Fruit fly (Drosophila melanogaster) whole organism, pupa: ENCODE results near the gene CG9391.

Source experiments
- CG10348 ChIP-seq: fragments of 200-800 bp; sonication (Bioruptor generic); IDR thresholded peaks from 2 replicates; pipeline ENCODE4 v1.3.6; 2022; ENCODE audit warnings: missing biosample characterization, missing genetic modification characterization
- CG12605 ChIP-seq: fragments of 200-800 bp; sonication (Bioruptor generic); IDR thresholded peaks from 2 replicates; pipeline ENCODE4 v1.3.6; 2022; ENCODE audit warnings: missing biosample characterization, missing genetic modification characterization
- CG13204 ChIP-seq: fragments of 200-800 bp; sonication (Bioruptor generic); optimal IDR thresholded peaks from 2 replicates; lab custom pipeline; 2018; ENCODE audit warnings: missing biosample characterization, mild to moderate bottlenecking, missing genetic modification characterization, moderate library complexity
- CG14655 ChIP-seq: fragments of 200-800 bp; sonication (Bioruptor generic); optimal IDR thresholded peaks from 3 replicates; lab custom pipeline; 2017; ENCODE audit warnings: mild to moderate bottlenecking, missing biosample characterization, missing genetic modification reagents, missing genetic modification characterization
- CG15710 ChIP-seq: fragments of 200-800 bp; sonication (Bioruptor generic); optimal IDR thresholded peaks from 2 replicates; lab custom pipeline; 2018; ENCODE audit warnings: missing biosample characterization, mild to moderate bottlenecking, missing genetic modification characterization, moderate library complexity
- CG17806 ChIP-seq: fragments of 200-800 bp; sonication (Bioruptor generic); optimal IDR thresholded peaks from 2 replicates; lab custom pipeline; 2018; ENCODE audit warnings: missing biosample characterization, mild to moderate bottlenecking, missing genetic modification characterization, moderate library complexity
- CG32121 ChIP-seq: fragments of 200-800 bp; sonication (Bioruptor generic); IDR thresholded peaks from 2 replicates; pipeline ENCODE4 v1.3.6; 2022; ENCODE audit warnings: missing biosample characterization, missing genetic modification characterization
- CG34367 ChIP-seq: fragments of 200-800 bp; sonication (Bioruptor generic); optimal IDR thresholded peaks from 2 replicates; lab custom pipeline; 2018; ENCODE audit warnings: missing biosample characterization, mild to moderate bottlenecking, missing genetic modification characterization
- CG4496 ChIP-seq: fragments of 200-800 bp; sonication (Bioruptor generic); IDR thresholded peaks from 3 replicates; pipeline ENCODE4 v1.3.6; 2022; ENCODE audit warnings: missing biosample characterization, missing genetic modification characterization
- CG8159 ChIP-seq: fragments of 200-800 bp; sonication (Bioruptor generic); optimal IDR thresholded peaks from 3 replicates; lab custom pipeline; 2018; ENCODE audit warnings: missing biosample characterization, mild to moderate bottlenecking, missing genetic modification characterization, moderate library complexity
- CG8301 ChIP-seq: fragments of 200-800 bp; sonication (Bioruptor generic); optimal IDR thresholded peaks from 2 replicates; lab custom pipeline; 2018; ENCODE audit warnings: missing biosample characterization, mild to moderate bottlenecking, missing genetic modification characterization
- CG9948 ChIP-seq: fragments of 200-800 bp; sonication (Bioruptor generic); optimal IDR thresholded peaks from 2 replicates; lab custom pipeline; 2018; ENCODE audit warnings: missing biosample characterization, mild to moderate bottlenecking, missing genetic modification characterization, moderate library complexity
- D1 ChIP-seq: fragments of 200-800 bp; sonication (Bioruptor generic); optimal IDR thresholded peaks from 2 replicates; lab custom pipeline; 2018; ENCODE audit warnings: missing biosample characterization, mild to moderate bottlenecking, missing genetic modification characterization, moderate library complexity
- EcR ChIP-seq: fragments of 200-800 bp; sonication (Bioruptor generic); optimal IDR thresholded peaks from 3 replicates; lab custom pipeline; 2019; ENCODE audit warnings: missing biosample characterization, missing genetic modification characterization, mild to moderate bottlenecking, moderate library complexity, missing genetic modification reagents
- Ets98B ChIP-seq: fragments of 200-800 bp; sonication (Bioruptor generic); IDR thresholded peaks from 2 replicates; pipeline ENCODE4 v1.3.6; 2022; ENCODE audit warnings: missing biosample characterization, missing genetic modification characterization
- Pif1A ChIP-seq: fragments of 200-800 bp; sonication (Bioruptor generic); optimal IDR thresholded peaks from 3 replicates; lab custom pipeline; 2016; ENCODE audit warnings: missing biosample characterization, missing genetic modification characterization
- Pif1B ChIP-seq: fragments of 200-800 bp; sonication (Bioruptor generic); optimal IDR thresholded peaks from 3 replicates; lab custom pipeline; 2016; ENCODE audit warnings: missing biosample characterization, missing genetic modification characterization
- Snoo ChIP-seq: fragments of 200-800 bp; sonication (Bioruptor generic); optimal IDR thresholded peaks from 3 replicates; lab custom pipeline; 2017; ENCODE audit warnings: missing biosample characterization, mild to moderate bottlenecking, missing genetic modification characterization, inconsistent platforms
- fd96Ca ChIP-seq: fragments of 200-800 bp; sonication (Bioruptor generic); IDR thresholded peaks from 3 replicates; pipeline ENCODE4 v1.3.6; 2022; ENCODE audit warnings: missing biosample characterization, missing genetic modification characterization
- gl ChIP-seq: fragments of 200-800 bp; sonication (Bioruptor generic); optimal IDR thresholded peaks from 2 replicates; lab custom pipeline; 2018; ENCODE audit warnings: missing biosample characterization, mild to moderate bottlenecking, missing genetic modification characterization
- rn ChIP-seq: fragments of 200-800 bp; sonication (Bioruptor generic); IDR thresholded peaks from 2 replicates; pipeline ENCODE4 v1.3.6; 2022; ENCODE audit warnings: missing biosample characterization, missing genetic modification characterization

Gene CG9391

DNA sequence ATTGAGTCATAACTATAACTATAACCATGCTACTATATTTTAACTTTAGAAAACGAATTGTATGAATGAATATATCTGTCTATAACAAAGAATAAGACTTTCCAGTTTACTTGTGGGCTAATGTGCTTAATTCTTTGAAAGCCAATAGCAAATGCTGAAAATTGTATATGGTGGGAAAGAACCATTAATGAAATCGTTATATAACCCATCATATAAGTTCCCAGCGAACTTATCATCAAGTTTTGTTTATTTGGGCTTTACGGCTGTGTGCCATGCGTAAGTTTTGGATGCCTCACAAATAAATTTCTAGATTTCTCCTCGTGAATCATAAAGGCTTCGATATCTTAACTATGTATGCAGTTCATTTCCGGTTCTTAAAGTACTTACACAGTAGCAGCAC is 15.7 kb upstream of the CG9391 start:
- no peak for TF ChIP-seq Pif1A
- TF ChIP-seq CG32121 (GFP tag; lab: Robert Waterston, UW): no peak
- no peak for TF ChIP-seq EcR (GFP tag; lab: Kevin White, UChicago)
- TF ChIP-seq Pif1B (GFP tag; lab: Kevin White, UChicago): no peak
- no peak for TF ChIP-seq CG10348 (GFP tag; lab: Robert Waterston, UW)
- no peak for TF ChIP-seq CG8159 (tag; lab: Kevin White, UChicago)
- TF ChIP-seq CG15710 (tag; lab: Kevin White, UChicago): no peak
- TF ChIP-seq CG8301: no peak
- no peak for TF ChIP-seq Ets98B (GFP tag; lab: Robert Waterston, UW)
- no peak for TF ChIP-seq CG12605 (GFP tag; lab: Robert Waterston, UW)
- no peak for TF ChIP-seq CG9948 (tag; lab: Kevin White, UChicago)
- no peak for TF ChIP-seq rn
- TF ChIP-seq gl (tag; lab: Kevin White, UChicago): no peak
- no peak for TF ChIP-seq fd96Ca (GFP tag; lab: Robert Waterston, UW)

DNA sequence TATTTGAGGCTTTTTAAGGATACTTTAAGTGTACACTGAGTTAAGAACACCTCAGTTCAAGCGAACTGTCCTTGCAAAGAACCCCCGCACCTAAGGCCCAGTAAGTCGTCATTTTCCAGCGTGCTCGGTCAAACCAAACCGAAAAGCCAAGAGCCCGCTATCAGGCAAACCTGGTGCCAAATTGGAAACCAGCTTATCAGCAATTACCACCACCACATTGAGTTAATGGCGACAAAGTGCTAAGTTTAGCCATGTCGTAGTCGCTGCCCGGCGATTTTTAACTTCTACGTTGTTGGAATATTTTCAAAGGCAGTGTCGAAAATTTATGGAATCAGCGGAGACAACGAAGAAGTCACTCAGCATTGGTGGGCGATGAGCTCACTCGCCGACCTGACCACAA is 14.6 kb upstream of the CG9391 start:
- no peak for TF ChIP-seq fd96Ca (GFP tag; lab: Robert Waterston, UW)
- TF ChIP-seq Pif1A: no peak
- no peak for TF ChIP-seq CG10348 (GFP tag; lab: Robert Waterston, UW)
- no peak for TF ChIP-seq CG34367 (tag; lab: Kevin White, UChicago)
- TF ChIP-seq CG14655 (GFP tag; lab: Kevin White, UChicago): no peak
- TF ChIP-seq, all 21 proteins: peak for 0

DNA sequence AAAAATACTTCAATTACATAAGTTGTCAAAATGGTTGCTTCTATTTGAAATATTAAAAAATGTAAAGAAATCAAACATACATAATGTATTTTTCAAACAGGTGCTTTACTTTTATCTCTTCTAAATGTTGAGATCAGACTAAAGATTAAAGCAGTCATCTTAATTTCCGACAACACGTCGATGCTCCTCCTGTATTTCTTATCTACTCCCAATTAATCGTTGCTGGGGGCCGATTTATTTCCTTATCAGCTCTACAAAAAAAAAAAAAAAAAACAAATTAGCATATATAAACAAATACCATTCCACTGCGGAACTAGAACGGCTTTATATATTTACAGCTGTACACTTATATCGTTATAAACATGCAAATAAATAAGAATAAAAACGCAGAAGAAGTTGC is 13.6 kb upstream of the CG9391 start:
- TF ChIP-seq gl (tag; lab: Kevin White, UChicago) (no peak), Pif1A (no peak), CG32121 (GFP tag; lab: Robert Waterston, UW) (no peak), CG14655 (GFP tag; lab: Kevin White, UChicago) (no peak), Ets98B (GFP tag; lab: Robert Waterston, UW) (no peak), CG17806 (tag; lab: Kevin White, UChicago) (no peak), CG10348 (GFP tag; lab: Robert Waterston, UW) (no peak), CG4496 (GFP tag; lab: Robert Waterston, UW) (no peak), fd96Ca (GFP tag; lab: Robert Waterston, UW) (no peak), CG8159 (tag; lab: Kevin White, UChicago) (no peak), CG8301 (no peak), EcR (GFP tag; lab: Kevin White, UChicago) (no peak), CG34367 (tag; lab: Kevin White, UChicago) (no peak), CG15710 (tag; lab: Kevin White, UChicago) (no peak), Pif1B (GFP tag; lab: Kevin White, UChicago) (no peak), CG13204 (no peak), CG9948 (tag; lab: Kevin White, UChicago) (no peak), rn (no peak)

dm6 chr3L:21280996-21281691 is 13.0 kb upstream of the CG9391 start, which contains the start of gene ppl:
ppl (minus strand) TSS chr3L:21281506.
- no peak for TF ChIP-seq CG32121 (GFP tag; lab: Robert Waterston, UW)
- peak; percentile 77 for TF ChIP-seq EcR (GFP tag; lab: Kevin White, UChicago)

dm6 chr3L:21279876-21280566 is 11.9 kb upstream of the CG9391 start, which contains the start of gene AcCoAS:
AcCoAS (minus strand) TSS chr3L:21280243.
- TF ChIP-seq CG17806 (tag; lab: Kevin White, UChicago) (no peak), gl (tag; lab: Kevin White, UChicago) (peak; percentile 43), D1 (tag; lab: Kevin White, UChicago) (no peak), Pif1A (peak; percentile 34), Snoo (peak; percentile 53), CG12605 (GFP tag; lab: Robert Waterston, UW) (no peak; the same call in none of the 2 replicates), fd96Ca (GFP tag; lab: Robert Waterston, UW) (0 out of 3 replicates have a peak, but pooled peaks have one; percentile 14), CG32121 (GFP tag; lab: Robert Waterston, UW) (peak; percentile 39; the same call in 1 of the 2 replicates), CG15710 (tag; lab: Kevin White, UChicago) (peak; percentile 30), rn (no peak), Ets98B (GFP tag; lab: Robert Waterston, UW) (peak; percentile 28; the same call in 1 of the 2 replicates), CG8159 (tag; lab: Kevin White, UChicago) (peak; percentile 11), CG4496 (GFP tag; lab: Robert Waterston, UW) (peak; percentile 81), CG34367 (tag; lab: Kevin White, UChicago) (no peak), EcR (GFP tag; lab: Kevin White, UChicago) (peak; percentile 67), CG14655 (GFP tag; lab: Kevin White, UChicago) (no peak), CG9948 (tag; lab: Kevin White, UChicago) (peak; percentile 23), CG13204 (no peak)

- TF ChIP-seq CG10348 (GFP tag; lab: Robert Waterston, UW) (no peak), CG15710 (tag; lab: Kevin White, UChicago) (no peak), CG8301 (no peak), CG4496 (GFP tag; lab: Robert Waterston, UW) (no peak), CG8159 (tag; lab: Kevin White, UChicago) (no peak), CG13204 (no peak), CG9948 (tag; lab: Kevin White, UChicago) (no peak), fd96Ca (GFP tag; lab: Robert Waterston, UW) (no peak), CG12605 (GFP tag; lab: Robert Waterston, UW) (no peak), D1 (tag; lab: Kevin White, UChicago) (no peak), rn (no peak), CG14655 (GFP tag; lab: Kevin White, UChicago) (no peak), Snoo (no peak), CG17806 (tag; lab: Kevin White, UChicago) (no peak), Pif1B (GFP tag; lab: Kevin White, UChicago) (no peak), CG34367 (tag; lab: Kevin White, UChicago) (no peak), Ets98B (GFP tag; lab: Robert Waterston, UW) (no peak), gl (tag; lab: Kevin White, UChicago) (no peak)
These were observed 11.0 kb upstream of the CG9391 start for dm6 chr3L:21279168-21279567.
